Worm (Caenorhabditis elegans): ENCODE measurements around the gene T19C4.1.
"Not testable (repeated sequence)": the region's sequence is repeated elsewhere in the genome, so short reads cannot be mapped to it uniquely, and the experiment has no call there.

The T19C4.1 gene

ce11 chrV:11176693-11177304 is 27.3 kb downstream of the T19C4.1 start (continued):
- TF ChIP-seq dmd-6 (GFP tag; IDR thresholded peaks at IDR 0.05): peak; percentile 83
- 0 out of 2 replicates have a peak, but pooled peaks have one; percentile 20 for TF ChIP-seq mxl-2 (GFP tag; conservative IDR thresholded peaks at IDR 0.05)
- 0 out of 2 replicates have a peak, but pooled peaks have one; percentile 37 for TF ChIP-seq saeg-2 (GFP tag; IDR thresholded peaks at IDR 0.05)
- TF ChIP-seq pha-4 (GFP tag; IDR thresholded peaks at IDR 0.05): peak; percentile 69
- TF ChIP-seq pha-4 (tag; optimal IDR thresholded peaks at IDR 0.05): not testable (repeated sequence)

- TF ChIP-seq snpc-1.2 (GFP tag; IDR thresholded peaks at IDR 0.05) (no peak), attf-4 (tag; optimal IDR thresholded peaks at IDR 0.05) (no peak)
Observed at ce11 chrV:11177577-11177976, 28.1 kb downstream of the T19C4.1 start, which contains the start of gene gpa-1. Gene gpa-1, minus strand, starts transcription at chrV:11177677.

ce11 chrV:11180951-11181350 is 31.4 kb downstream of the T19C4.1 start:
- TF ChIP-seq nhr-6 (tag; optimal IDR thresholded peaks at IDR 0.05): no peak
- TF ChIP-seq rbr-2 (tag; optimal IDR thresholded peaks at IDR 0.05): no peak
- no peak for TF ChIP-seq egl-43 (GFP tag; IDR thresholded peaks at IDR 0.05)
- no peak for TF ChIP-seq pha-4 (GFP tag; IDR thresholded peaks at IDR 0.05)
- TF ChIP-seq pha-4 (tag; optimal IDR thresholded peaks at IDR 0.05): no peak
- TF ChIP-seq attf-4 (tag; optimal IDR thresholded peaks at IDR 0.05): no peak
- no peak for TF ChIP-seq unc-130 (GFP tag; optimal IDR thresholded peaks at IDR 0.05)
- TF ChIP-seq aha-1 (tag): no peak
- no peak for TF ChIP-seq nhr-77 (tag; optimal IDR thresholded peaks at IDR 0.05)
- TF ChIP-seq zip-11 (GFP tag; IDR thresholded peaks at IDR 0.05): no peak
- TF ChIP-seq unc-39 (tag; optimal IDR thresholded peaks at IDR 0.05): no peak
- no peak for TF ChIP-seq cey-2 (tag; optimal IDR thresholded peaks at IDR 0.05; ENCODE audit: borderline replicate concordance, insufficient read depth)
- TF ChIP-seq ceh-44 (GFP tag; IDR thresholded peaks at IDR 0.05): no peak
- no peak for TF ChIP-seq F44E2.7 (GFP tag; IDR thresholded peaks at IDR 0.05)
- TF ChIP-seq skn-1 (tag; optimal IDR thresholded peaks at IDR 0.05): no peak
- TF ChIP-seq php-3 (GFP tag; IDR thresholded peaks at IDR 0.05): no peak
- TF ChIP-seq ceh-82 (tag; optimal IDR thresholded peaks at IDR 0.05): no peak

- no peak for TF ChIP-seq lir-3 (tag; optimal IDR thresholded peaks at IDR 0.05)
- no peak for TF ChIP-seq zip-2 (tag; optimal IDR thresholded peaks at IDR 0.05)
- TF ChIP-seq arid-1 (GFP tag; conservative IDR thresholded peaks at IDR 0.05): no peak
- no peak for TF ChIP-seq lin-29 (GFP tag; IDR thresholded peaks at IDR 0.05)
- TF ChIP-seq madf-5 (GFP tag; IDR thresholded peaks at IDR 0.05): no peak
- TF ChIP-seq F37D6.2 (tag; optimal IDR thresholded peaks at IDR 0.05): no peak
- no peak for TF ChIP-seq ceh-82 (tag; optimal IDR thresholded peaks at IDR 0.05)
Observed at ce11 chrV:11182925-11183324, 33.4 kb downstream of the T19C4.1 start, which contains the start of gene cnc-10. Gene cnc-10, plus strand, starts transcription at chrV:11183225.

ce11 chrV:11190983-11191382 is 41.5 kb downstream of the T19C4.1 start, which contains the start of gene lgc-49:
Gene lgc-49, plus strand, starts transcription at chrV:11191283.
- TF ChIP-seq nhr-237 (tag; optimal IDR thresholded peaks at IDR 0.05) (no peak), skn-1 (tag; optimal IDR thresholded peaks at IDR 0.05) (no peak), nhr-77 (tag; optimal IDR thresholded peaks at IDR 0.05) (no peak), egl-27 (tag; optimal IDR thresholded peaks at IDR 0.05) (no peak), lin-39 (tag; optimal IDR thresholded peaks at IDR 0.05) (no peak), tag-97 (GFP tag; IDR thresholded peaks at IDR 0.05) (no peak), dmd-9 (GFP tag; IDR thresholded peaks at IDR 0.05) (no peak), mdl-1 (tag; optimal IDR thresholded peaks at IDR 0.05) (no peak), nhr-48 (tag; optimal IDR thresholded peaks at IDR 0.05) (no peak), nhr-76 (tag; optimal IDR thresholded peaks at IDR 0.05) (no peak), ceh-28 (tag; optimal IDR thresholded peaks at IDR 0.05) (no peak)

Measured in whole organism, L4 larva.